Worm (Caenorhabditis elegans): ENCODE measurements around the gene R193.1.
A peak's percentile ranks its signal among the peaks of the same experiment; 100 is the strongest.

DNA sequence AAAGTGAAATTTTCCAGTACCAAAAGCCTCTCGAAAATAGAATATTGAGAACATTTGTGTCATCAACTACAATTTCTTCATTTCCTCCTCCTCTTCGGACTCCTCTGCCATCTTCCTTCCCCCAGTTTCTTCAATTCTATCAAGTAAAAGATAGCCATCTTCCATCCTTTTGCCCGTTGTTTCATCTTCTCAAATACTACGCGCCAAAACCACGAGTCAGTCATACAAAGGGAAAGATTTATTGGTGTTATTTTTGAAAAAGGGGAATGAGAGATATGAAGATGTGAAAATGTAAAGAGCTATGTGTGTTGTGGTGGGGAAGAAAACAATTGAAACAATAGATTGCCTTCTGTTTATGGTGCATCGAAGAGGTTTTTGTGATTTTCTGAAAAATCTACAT is 32.5 kb upstream of the R193.1 start:
- TF ChIP-seq elt-3 (tag; optimal IDR thresholded peaks at IDR 0.05): no peak
- TF ChIP-seq unc-120 (tag; optimal IDR thresholded peaks at IDR 0.05; ENCODE audit: poor library complexity, severe bottlenecking): peak; percentile 18
- no peak for TF ChIP-seq lin-32 (GFP tag; optimal IDR thresholded peaks at IDR 0.05)
- TF ChIP-seq pha-4 (tag; optimal IDR thresholded peaks at IDR 0.05): no peak
- no peak for TF ChIP-seq lin-13 (tag; optimal IDR thresholded peaks at IDR 0.05)
- TF ChIP-seq sptf-1 (tag; optimal IDR thresholded peaks at IDR 0.05): no peak

All from whole organism, mixed stage, embryonic.